Worm (Caenorhabditis elegans): Measurements from ENCODE around the gene rps-1.

rps-1 gene

ce11 chrIII:4477472-4477871 is 1.8 kb downstream of the rps-1 start, which contains the start of gene ins-17:
TSS of gene ins-17 (minus strand) at chrIII:4477572.
- no peak for TF ChIP-seq nhr-76 (tag; optimal IDR thresholded peaks at IDR 0.05)
- no peak for TF ChIP-seq aha-1 (tag)
- no peak for TF ChIP-seq lir-3 (tag; optimal IDR thresholded peaks at IDR 0.05)
- TF ChIP-seq arid-1 (GFP tag; conservative IDR thresholded peaks at IDR 0.05) = no peak
- no peak for TF ChIP-seq Y105C5A.15 (GFP tag; IDR thresholded peaks at IDR 0.05)

- TF ChIP-seq Y48G9A.11 (GFP tag; IDR thresholded peaks at IDR 0.05) = no peak
- no peak for TF ChIP-seq saeg-2 (GFP tag; IDR thresholded peaks at IDR 0.05)
- TF ChIP-seq tra-1 (GFP tag; IDR thresholded peaks at IDR 0.05) = no peak
- no peak for TF ChIP-seq F26F4.8 (GFP tag; conservative IDR thresholded peaks at IDR 0.05)
- TF ChIP-seq attf-4 (tag; optimal IDR thresholded peaks at IDR 0.05) = no peak
- TF ChIP-seq dpl-1 (GFP tag; optimal IDR thresholded peaks at IDR 0.05) = no peak
- TF ChIP-seq ceh-62 (tag; optimal IDR thresholded peaks at IDR 0.05) = no peak
- TF ChIP-seq lin-38 (GFP tag; IDR thresholded peaks at IDR 0.05) = no peak
Measured at ce11 chrIII:4481787-4482186, 6.1 kb downstream of the rps-1 start.

ce11 chrIII:4482986-4483385 is 7.3 kb downstream of the rps-1 start:
- TF ChIP-seq hlh-11 (tag; optimal IDR thresholded peaks at IDR 0.05) (no peak), unc-39 (tag; optimal IDR thresholded peaks at IDR 0.05) (no peak), nhr-42 (GFP tag; IDR thresholded peaks at IDR 0.05) (no peak), lsy-2 (tag; optimal IDR thresholded peaks at IDR 0.05) (peak in 1 of 2 experiments; percentile 17)

- TF ChIP-seq dmd-8 (GFP tag; IDR thresholded peaks at IDR 0.05) (0 out of 2 replicates have a peak, but pooled peaks have one; percentile 71), tra-1 (GFP tag; IDR thresholded peaks at IDR 0.05) (0 out of 2 replicates have a peak, but pooled peaks have one; percentile 32), F26F4.8 (GFP tag; conservative IDR thresholded peaks at IDR 0.05) (peak; percentile 78; the same call in 1 of the 2 replicates), arid-1 (GFP tag; conservative IDR thresholded peaks at IDR 0.05) (peak; percentile 51; the same call in 1 of the 2 replicates)
Measured at ce11 chrIII:4484373-4484772, 8.7 kb downstream of the rps-1 start.

ce11 chrIII:4487271-4487670 is 11.6 kb downstream of the rps-1 start:
- TF ChIP-seq dve-1 (tag; optimal IDR thresholded peaks at IDR 0.05; ENCODE audit: insufficient read depth) = no peak
- TF ChIP-seq ztf-7 (tag; optimal IDR thresholded peaks at IDR 0.05) = no peak
- TF ChIP-seq nhr-11 (tag; optimal IDR thresholded peaks at IDR 0.05) = peak; percentile 75
- TF ChIP-seq lsy-2 (tag; optimal IDR thresholded peaks at IDR 0.05) = peak in 1 of 2 experiments; percentile 23

ce11 chrIII:4488892-4489409 is 13.2 kb downstream of the rps-1 start, which contains the start of gene cpg-1:
TSS of gene cpg-1 (plus strand) at chrIII:4489359.
- TF ChIP-seq fos-1 (tag; optimal IDR thresholded peaks at IDR 0.05) (no peak), lin-1 (GFP tag; IDR thresholded peaks at IDR 0.05) (no peak), mes-2 (tag; optimal IDR thresholded peaks at IDR 0.05; ENCODE audit: poor library complexity, severe bottlenecking) (no peak), F26F4.8 (GFP tag; conservative IDR thresholded peaks at IDR 0.05) (no peak), nhr-237 (tag; optimal IDR thresholded peaks at IDR 0.05) (no peak), Y105C5A.15 (GFP tag; IDR thresholded peaks at IDR 0.05) (no peak), egl-27 (tag; optimal IDR thresholded peaks at IDR 0.05) (no peak), dmd-9 (GFP tag; IDR thresholded peaks at IDR 0.05) (no peak), lim-7 (GFP tag; IDR thresholded peaks at IDR 0.05) (no peak), unc-62 (GFP tag; optimal IDR thresholded peaks at IDR 0.05 in 1 of 2) (no peak), unc-62 (tag; optimal IDR thresholded peaks at IDR 0.05) (no peak), ceh-62 (tag; optimal IDR thresholded peaks at IDR 0.05) (no peak), madf-5 (GFP tag; IDR thresholded peaks at IDR 0.05) (no peak), daf-19 (GFP tag; conservative IDR thresholded peaks at IDR 0.05) (no peak), spr-3 (GFP tag; optimal IDR thresholded peaks at IDR 0.05) (no peak), zfp-2 (tag; optimal IDR thresholded peaks at IDR 0.05) (no peak), dpl-1 (GFP tag; optimal IDR thresholded peaks at IDR 0.05) (no peak), daf-16 (GFP tag; optimal IDR thresholded peaks at IDR 0.05) (no peak), daf-16 (tag; optimal IDR thresholded peaks at IDR 0.05) (no peak), nhr-48 (tag; optimal IDR thresholded peaks at IDR 0.05) (no peak), F44E2.7 (GFP tag; IDR thresholded peaks at IDR 0.05) (no peak), sdz-12 (GFP tag; optimal IDR thresholded peaks at IDR 0.05) (no peak), jun-1 (tag; optimal IDR thresholded peaks at IDR 0.05) (no peak), aha-1 (tag) (no peak), nhr-6 (tag; optimal IDR thresholded peaks at IDR 0.05) (no peak), lin-13 (GFP tag; optimal IDR thresholded peaks at IDR 0.05) (peak; percentile 43), Y5F2A.4 (GFP tag; optimal IDR thresholded peaks at IDR 0.05) (no peak), hlh-11 (tag; optimal IDR thresholded peaks at IDR 0.05) (no peak)

Measured in whole organism, L4 larva.